Worm (Caenorhabditis elegans): ENCODE results near the gene mecr-1.

DNA sequence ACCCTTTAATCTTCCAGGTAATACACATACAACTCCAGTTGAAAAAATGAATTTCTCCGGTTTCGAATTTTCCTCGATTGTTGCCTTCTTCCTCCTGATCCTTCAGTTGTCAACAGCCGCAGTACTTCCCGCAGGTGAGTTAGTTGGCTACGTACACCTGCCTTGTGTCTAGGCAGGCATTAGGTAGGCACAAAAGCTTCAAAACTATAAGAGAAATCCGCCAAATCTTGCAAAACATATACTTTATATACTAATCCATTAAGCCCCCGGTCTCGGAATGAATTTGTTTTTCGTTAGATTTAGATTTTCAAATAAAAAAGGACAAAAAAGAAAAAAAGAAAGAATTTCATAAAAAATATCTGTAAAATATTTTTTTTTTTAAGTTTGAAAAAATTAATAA is 48.2 kb upstream of the mecr-1 start, which contains the start of gene flp-16:
- TF ChIP-seq Y95B8A.8 (GFP tag; IDR thresholded peaks at IDR 0.05) (no peak), pha-4 (tag; optimal IDR thresholded peaks at IDR 0.05) (no peak), ets-4 (GFP tag; optimal IDR thresholded peaks at IDR 0.05) (no peak), F57A8.1 (GFP tag; optimal IDR thresholded peaks at IDR 0.05) (no peak), snpc-4 (GFP tag; optimal IDR thresholded peaks at IDR 0.05) (no peak), snpc-4 (tag; optimal IDR thresholded peaks at IDR 0.05) (no peak)

Measured in whole organism, young adult.